Worm (Caenorhabditis elegans) whole organism, mixed stage, embryonic: ENCODE results near the gene srw-69.

Source experiments
- blmp-1 ChIP-seq: fragments of 150-350 bp; optimal IDR thresholded peaks from 2 replicates; lab custom pipeline; 2014; ENCODE audit warnings: missing biosample characterization, missing genetic modification characterization
- ceh-39 ChIP-seq: fragments of 150-350 bp; optimal IDR thresholded peaks from 2 replicates; lab custom pipeline; 2014; ENCODE audit warnings: missing biosample characterization, missing genetic modification characterization
- ces-1 ChIP-seq: fragments of 150-350 bp; optimal IDR thresholded peaks from 2 replicates; lab custom pipeline; 2014; ENCODE audit warnings: missing biosample characterization, missing genetic modification reagents, missing genetic modification characterization
- cnd-1 ChIP-seq: fragments of 200-800 bp; sonication (Bioruptor generic); optimal IDR thresholded peaks from 2 replicates; lab custom pipeline; 2018; ENCODE audit warnings: mild to moderate bottlenecking, missing genetic modification characterization, missing compliant biosample characterization
- ham-2 ChIP-seq: fragments of 200-800 bp; sonication (Bioruptor generic); optimal IDR thresholded peaks from 2 replicates; lab custom pipeline; 2018; ENCODE audit warnings: mild to moderate bottlenecking, missing genetic modification characterization, missing compliant biosample characterization
- lsy-2 ChIP-seq: fragments of 150-350 bp; optimal IDR thresholded peaks from 2 replicates; lab custom pipeline; 2014; ENCODE audit warnings: missing biosample characterization, missing genetic modification characterization
- nhr-2 ChIP-seq: fragments of 150-350 bp; optimal IDR thresholded peaks from 2 replicates; lab custom pipeline; 2014; ENCODE audit warnings: missing biosample characterization, missing genetic modification characterization
- nhr-28 ChIP-seq: fragments of 150-350 bp; optimal IDR thresholded peaks from 2 replicates; lab custom pipeline; 2014; ENCODE audit warnings: missing biosample characterization, missing genetic modification characterization
- snpc-4 ChIP-seq: fragments of 150-350 bp; optimal IDR thresholded peaks from 2 replicates; lab custom pipeline; 2014; ENCODE audit warnings: missing biosample characterization, missing genetic modification characterization
- zip-8 ChIP-seq: fragments of 150-350 bp; optimal IDR thresholded peaks from 2 replicates; lab custom pipeline; 2014; ENCODE audit warnings: missing biosample characterization, missing genetic modification characterization
- ztf-11 ChIP-seq: fragments of 150-350 bp; optimal IDR thresholded peaks from 2 replicates; lab custom pipeline; 2014; ENCODE audit warnings: missing biosample characterization, missing genetic modification characterization

- no peak for TF ChIP-seq nhr-28 (tag; lab: Kevin White, UChicago)
- no peak for TF ChIP-seq ztf-11
- no peak for TF ChIP-seq ceh-39 (tag; lab: Kevin White, UChicago)
- TF ChIP-seq nhr-2 (tag; lab: Kevin White, UChicago) = no peak
- no peak for TF ChIP-seq zip-8 (tag; lab: Kevin White, UChicago)
- TF ChIP-seq snpc-4 (tag; lab: Kevin White, UChicago) = no peak
- TF ChIP-seq lsy-2 = no peak
- no peak for TF ChIP-seq blmp-1 (tag; lab: Kevin White, UChicago)
- no peak for TF ChIP-seq cnd-1
- no peak for TF ChIP-seq ham-2 (GFP tag; lab: Kevin White, UChicago)
- TF ChIP-seq ces-1 (GFP tag; lab: Kevin White, UChicago) = no peak
Observed at ce11 chrV:7400588-7400987, 28.2 kb downstream of the srw-69 start, which contains the start of gene srx-60.
